Worm (Caenorhabditis elegans): Measurements from ENCODE around the gene clh-2.

DNA sequence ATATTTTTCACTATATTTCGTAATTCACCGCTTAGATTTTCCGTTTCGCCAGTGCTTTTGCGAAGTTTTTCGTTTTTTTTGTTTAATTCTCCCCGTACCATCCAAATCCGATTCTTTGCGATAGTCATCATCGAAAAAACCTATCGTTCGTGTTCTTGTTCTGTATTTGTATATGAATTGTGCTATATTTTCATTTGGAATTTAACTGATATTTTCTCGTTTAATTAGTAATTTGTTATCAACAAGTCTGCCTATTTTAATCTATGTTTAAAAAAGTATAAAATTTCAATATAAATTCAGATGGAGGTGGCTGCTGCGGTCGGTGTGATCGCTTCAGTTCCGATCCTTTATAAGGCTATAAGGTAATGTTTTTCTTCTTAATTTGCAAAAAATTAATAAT, 49.1 kb upstream of the clh-2 start, which contains the start of gene samp-1:
- no peak for TF ChIP-seq F13H6.1 (tag; optimal IDR thresholded peaks at IDR 0.05)
- TF ChIP-seq elt-2 (tag; optimal IDR thresholded peaks at IDR 0.05) = no peak
- TF ChIP-seq tbx-2 (tag; optimal IDR thresholded peaks at IDR 0.05) = no peak
- TF ChIP-seq rnt-1 (tag; optimal IDR thresholded peaks at IDR 0.05) = no peak
- TF ChIP-seq ceh-48 (tag; optimal IDR thresholded peaks at IDR 0.05) = no peak
- TF ChIP-seq ceh-34 (tag; optimal IDR thresholded peaks at IDR 0.05) = no peak
- TF ChIP-seq pha-4 (tag; optimal IDR thresholded peaks at IDR 0.05) = no peak
- TF ChIP-seq fax-1 (tag; optimal IDR thresholded peaks at IDR 0.05) = no peak
- TF ChIP-seq pha-2 (tag; optimal IDR thresholded peaks at IDR 0.05) = no peak
- no peak for TF ChIP-seq nfya-1 (tag; optimal IDR thresholded peaks at IDR 0.05)
- no peak for TF ChIP-seq ztf-16 (tag; optimal IDR thresholded peaks at IDR 0.05)

Measured in whole organism, late embryonic.